Worm (Caenorhabditis elegans): ENCODE results near the gene T25D3.3.

DNA sequence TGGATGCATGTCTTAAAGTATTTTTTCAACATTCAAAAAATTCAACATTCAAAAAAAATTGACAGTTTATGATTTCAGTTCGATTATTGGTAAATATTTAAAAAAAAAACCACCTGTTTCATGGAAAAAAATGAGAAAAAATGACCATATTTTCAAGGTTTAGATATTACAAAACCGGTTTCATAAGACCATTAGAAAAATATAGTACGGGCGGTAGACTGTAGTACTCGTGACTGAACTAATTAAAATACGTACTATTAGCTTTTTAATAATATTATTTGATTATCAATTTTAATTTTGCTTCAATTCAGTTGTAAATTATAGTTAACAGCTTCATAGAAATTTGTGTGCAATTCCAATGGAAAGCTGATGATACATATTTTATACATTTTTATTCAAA is 24.2 kb downstream of the T25D3.3 start:
- no peak for TF ChIP-seq flt-1 (GFP tag; IDR thresholded peaks at IDR 0.05)
- no peak for TF ChIP-seq ztf-29 (GFP tag; IDR thresholded peaks at IDR 0.05)
- TF ChIP-seq cog-1 (tag; optimal IDR thresholded peaks at IDR 0.05) = no peak
- TF ChIP-seq T22C8.4 (GFP tag; IDR thresholded peaks at IDR 0.05) = no peak
- no peak for TF ChIP-seq ztf-23 (GFP tag; IDR thresholded peaks at IDR 0.05)
- TF ChIP-seq tab-1 (GFP tag; IDR thresholded peaks at IDR 0.05) = no peak
- no peak for TF ChIP-seq klf-2 (GFP tag; conservative IDR thresholded peaks at IDR 0.05)
- TF ChIP-seq med-1 (GFP tag; optimal IDR thresholded peaks at IDR 0.05; ENCODE audit: insufficient read depth) = no peak

All from whole organism, midembryonic.